Worm (Caenorhabditis elegans): ENCODE data around the gene kqt-2.

DNA sequence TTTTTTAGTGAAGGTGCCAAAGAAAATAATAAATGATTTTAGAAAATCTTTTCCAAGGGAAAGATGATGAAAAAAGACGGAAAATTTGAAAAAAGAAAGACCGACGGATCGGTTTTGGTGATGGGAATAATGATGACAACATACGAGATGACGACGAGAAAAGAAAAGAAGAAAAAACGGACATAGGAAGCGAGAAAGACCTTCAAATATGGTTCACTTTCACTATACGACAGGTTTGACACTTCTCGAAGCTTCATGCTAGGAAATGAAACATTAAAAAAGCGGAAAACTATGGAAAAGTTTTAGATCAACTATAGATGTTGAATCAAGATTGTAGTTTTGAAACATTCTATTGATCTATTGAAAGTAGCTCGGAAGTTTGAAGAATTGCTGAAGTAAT, 46.0 kb downstream of the kqt-2 start:
- TF ChIP-seq eor-1 (tag; optimal IDR thresholded peaks at IDR 0.05) (no peak), fos-1 (tag; optimal IDR thresholded peaks at IDR 0.05) (no peak), lin-39 (tag; optimal IDR thresholded peaks at IDR 0.05) (no peak)

All from whole organism, L3 larva.